Worm (Caenorhabditis elegans) whole organism, early embryonic: ENCODE results near the gene Y53G8AL.4.

Experiments used
- aly-1 ChIP-seq: sonication (generic microtip); optimal IDR thresholded peaks from 2 replicates; lab custom pipeline; 2016; ENCODE audit warnings: missing genetic modification characterization, missing compliant biosample characterization
- ama-1 ChIP-seq: fragments of 150-350 bp; optimal IDR thresholded peaks from 2 replicates; lab custom pipeline; 2014
- ceh-36 ChIP-seq: sonication (generic microtip); optimal IDR thresholded peaks from 2 replicates; lab custom pipeline; 2016; ENCODE audit warnings: missing genetic modification characterization, inconsistent platforms, missing compliant biosample characterization
- flt-1 ChIP-seq: fragments of 200-800 bp; sonication (Bioruptor generic); IDR thresholded peaks from 2 replicates; pipeline ENCODE4 v1.3.6; 2022; ENCODE audit warnings: missing genetic modification characterization, missing compliant biosample characterization
- pes-1 ChIP-seq: fragments of 200-800 bp; sonication (Bioruptor generic); IDR thresholded peaks from 2 replicates; pipeline ENCODE4 v1.3.6; 2022; ENCODE audit warnings: missing genetic modification reagents, missing genetic modification characterization, missing compliant biosample characterization
- sea-1 ChIP-seq: fragments of 200-800 bp; sonication (Bioruptor generic); conservative IDR thresholded peaks from 2 replicates; pipeline ENCODE4 v1.3.6; 2022; ENCODE audit warnings: missing genetic modification characterization, missing compliant biosample characterization
- tbx-37 ChIP-seq: fragments of 200-800 bp; sonication (Bioruptor generic); conservative IDR thresholded peaks from 2 replicates; pipeline ENCODE4 v1.3.6; 2022; ENCODE audit warnings: missing genetic modification reagents, missing genetic modification characterization, missing compliant biosample characterization
- tra-4 ChIP-seq: sonication (generic microtip); optimal IDR thresholded peaks from 2 replicates; lab custom pipeline; 2017; ENCODE audit warnings: missing genetic modification characterization, missing compliant biosample characterization

DNA sequence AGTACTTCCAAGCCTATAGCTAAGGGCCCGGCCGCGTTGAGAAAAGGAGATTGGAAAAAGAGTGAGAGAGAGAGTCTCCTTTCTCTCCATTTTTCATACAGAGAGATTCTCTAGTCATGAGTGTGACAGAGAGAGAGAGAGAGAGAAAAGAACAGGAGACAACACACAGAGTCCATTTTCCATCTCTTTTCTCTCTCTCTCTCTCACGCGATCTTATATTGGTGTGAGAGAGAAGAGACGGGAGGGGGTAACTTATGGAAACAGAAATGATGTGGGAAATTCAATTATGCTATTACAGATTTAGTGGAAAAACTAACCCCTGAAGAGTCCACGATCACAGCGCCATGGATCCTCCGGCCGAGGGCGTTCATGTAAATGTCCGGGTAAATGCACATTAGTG, 22.7 kb upstream of the Y53G8AL.4 start:
- no peak for TF ChIP-seq ama-1
- TF ChIP-seq tbx-37 (GFP tag; lab: Robert Waterston, UW) = no peak
- TF ChIP-seq ceh-36 (tag; lab: Kevin White, UChicago) = no peak
- no peak for TF ChIP-seq flt-1
- no peak for TF ChIP-seq aly-1 (tag; lab: Kevin White, UChicago)
- TF ChIP-seq pes-1 (GFP tag; lab: Robert Waterston, UW) = no peak
- no peak for TF ChIP-seq sea-1 (GFP tag; lab: Robert Waterston, UW)
- TF ChIP-seq tra-4 (tag; lab: Kevin White, UChicago) = no peak
